Worm (Caenorhabditis elegans) whole organism, L3 larva: Measurements from ENCODE around the gene scl-11.

Experiments used
- egl-27 ChIP-seq: sonication (generic microtip); optimal IDR thresholded peaks from 4 replicates; lab custom pipeline; 2017; ENCODE audit warnings: missing biosample characterization, missing genetic modification reagents, missing genetic modification characterization
- elt-2 ChIP-seq: sonication (generic microtip); optimal IDR thresholded peaks from 2 replicates; lab custom pipeline; 2016; ENCODE audit warnings: missing genetic modification reagents, mild to moderate bottlenecking, missing genetic modification characterization, missing compliant biosample characterization
- nhr-12 ChIP-seq: fragments of 150-350 bp; optimal IDR thresholded peaks from 2 replicates; lab custom pipeline; 2014; ENCODE audit warnings: missing biosample characterization, missing genetic modification characterization
- nhr-23 ChIP-seq: fragments of 150-350 bp; optimal IDR thresholded peaks from 2 replicates; lab custom pipeline; 2014; ENCODE audit warnings: missing biosample characterization, missing genetic modification reagents, missing genetic modification characterization
- nhr-25 ChIP-seq: sonication (generic microtip); optimal IDR thresholded peaks from 2 replicates; lab custom pipeline; 2017; ENCODE audit warnings: missing biosample characterization, missing genetic modification characterization
- nhr-67 ChIP-seq: fragments of 150-350 bp; optimal IDR thresholded peaks from 2 replicates; lab custom pipeline; 2014; ENCODE audit warnings: missing biosample characterization, missing genetic modification characterization
- snpc-4 ChIP-seq: fragments of 150-350 bp; optimal IDR thresholded peaks from 2 replicates; lab custom pipeline; 2014; ENCODE audit warnings: missing biosample characterization, missing genetic modification characterization

ce11 chrIV:13026762-13027161 lies 24.4 kb upstream of the scl-11 start:
- no peak for TF ChIP-seq nhr-23 (tag; lab: Kevin White, UChicago)
- no peak for TF ChIP-seq nhr-67
- TF ChIP-seq snpc-4 (tag; lab: Kevin White, UChicago) = no peak
- TF ChIP-seq nhr-25 (tag; lab: Kevin White, UChicago) = no peak
- TF ChIP-seq elt-2 (tag; lab: Kevin White, UChicago) = peak; percentile 92
- no peak for TF ChIP-seq nhr-12
- no peak for TF ChIP-seq egl-27 (tag; lab: Kevin White, UChicago)
